Worm (Caenorhabditis elegans): Measurements from ENCODE around the gene col-132.

col-132 gene

DNA sequence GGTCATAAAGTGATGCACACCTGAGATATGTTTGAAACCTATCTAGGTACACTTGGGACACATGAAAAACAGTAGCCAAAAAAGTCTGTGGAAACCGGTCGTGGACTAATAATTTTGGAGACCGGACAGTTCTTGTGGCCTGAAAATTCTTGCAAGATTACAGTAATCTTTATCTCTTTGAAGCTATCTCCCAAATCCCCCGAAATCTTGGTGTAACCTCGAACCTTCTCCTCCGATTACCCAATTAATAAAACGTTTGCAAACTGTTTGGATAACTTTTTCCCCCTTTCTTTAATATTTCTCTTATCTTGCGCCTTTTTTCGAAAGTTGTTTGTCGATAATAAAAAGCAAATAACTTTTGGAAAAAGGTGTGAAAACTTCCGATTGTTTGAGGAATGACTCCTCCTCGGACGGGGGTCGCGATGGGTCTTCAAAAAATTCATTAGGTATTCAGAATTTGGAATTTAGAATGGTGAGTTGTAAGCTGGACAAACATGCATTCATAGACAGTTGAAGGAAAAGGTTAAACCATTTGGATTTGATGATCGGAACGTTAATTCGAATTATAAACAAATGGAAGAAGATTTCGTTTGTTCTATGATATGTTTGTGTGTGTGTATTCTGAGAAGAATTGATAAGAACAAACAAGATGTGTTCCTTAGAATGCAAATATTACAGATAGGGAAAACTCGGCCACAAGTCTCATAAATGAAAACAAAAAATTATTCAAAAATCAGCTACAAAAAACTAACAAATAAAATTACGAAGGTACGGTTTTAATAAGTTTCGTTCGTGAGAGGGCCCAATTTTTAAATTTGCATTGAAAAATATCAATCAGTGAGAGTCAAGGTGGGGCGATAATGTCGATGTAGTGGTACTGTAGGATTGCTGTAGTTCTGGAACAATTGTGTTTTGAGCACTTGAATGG lies 7.8 kb downstream of the col-132 start:
- TF ChIP-seq med-1 (GFP tag; optimal IDR thresholded peaks at IDR 0.05; ENCODE audit: insufficient read depth) (no peak), klf-2 (GFP tag; conservative IDR thresholded peaks at IDR 0.05) (no peak), ztf-29 (GFP tag; IDR thresholded peaks at IDR 0.05) (no peak), tab-1 (GFP tag; IDR thresholded peaks at IDR 0.05) (no peak), ref-1 (GFP tag; conservative IDR thresholded peaks at IDR 0.05) (no peak), T22C8.4 (GFP tag; IDR thresholded peaks at IDR 0.05) (no peak), ztf-23 (GFP tag; IDR thresholded peaks at IDR 0.05) (no peak), flt-1 (GFP tag; IDR thresholded peaks at IDR 0.05) (no peak), cog-1 (tag; optimal IDR thresholded peaks at IDR 0.05) (no peak)

DNA sequence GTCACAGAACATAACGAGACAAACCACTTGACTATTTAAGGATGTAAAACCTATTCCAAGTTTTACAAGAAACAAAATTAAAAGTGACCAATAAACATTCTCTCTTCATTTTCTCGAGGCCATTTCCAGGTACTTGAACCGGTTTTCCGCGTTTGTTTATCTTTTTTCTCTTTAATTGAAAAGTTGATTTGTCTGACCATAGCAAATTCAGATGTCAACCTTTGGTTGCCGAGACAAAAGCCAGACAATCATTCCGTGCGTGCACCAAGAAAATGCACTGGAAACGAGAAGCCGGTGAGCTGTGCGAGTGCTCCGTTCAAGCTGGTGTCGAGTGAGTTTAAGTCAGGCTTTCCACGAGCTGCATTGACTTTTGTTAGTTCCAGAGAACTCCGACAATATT lies 8.8 kb downstream of the col-132 start:
- TF ChIP-seq T22C8.4 (GFP tag; IDR thresholded peaks at IDR 0.05) = no peak
- no peak for TF ChIP-seq cog-1 (tag; optimal IDR thresholded peaks at IDR 0.05)
- no peak for TF ChIP-seq ztf-23 (GFP tag; IDR thresholded peaks at IDR 0.05)
- no peak for TF ChIP-seq flt-1 (GFP tag; IDR thresholded peaks at IDR 0.05)
- no peak for TF ChIP-seq ztf-29 (GFP tag; IDR thresholded peaks at IDR 0.05)
- TF ChIP-seq ref-1 (GFP tag; conservative IDR thresholded peaks at IDR 0.05) = no peak
- no peak for TF ChIP-seq med-1 (GFP tag; optimal IDR thresholded peaks at IDR 0.05; ENCODE audit: insufficient read depth)
- TF ChIP-seq klf-2 (GFP tag; conservative IDR thresholded peaks at IDR 0.05) = no peak

- TF ChIP-seq ref-1 (GFP tag; conservative IDR thresholded peaks at IDR 0.05) (no peak), ztf-23 (GFP tag; IDR thresholded peaks at IDR 0.05) (no peak), med-1 (GFP tag; optimal IDR thresholded peaks at IDR 0.05; ENCODE audit: insufficient read depth) (no peak), T22C8.4 (GFP tag; IDR thresholded peaks at IDR 0.05) (no peak), cog-1 (tag; optimal IDR thresholded peaks at IDR 0.05) (no peak), klf-2 (GFP tag; conservative IDR thresholded peaks at IDR 0.05) (no peak), tab-1 (GFP tag; IDR thresholded peaks at IDR 0.05) (no peak), flt-1 (GFP tag; IDR thresholded peaks at IDR 0.05) (no peak), ztf-29 (GFP tag; IDR thresholded peaks at IDR 0.05) (no peak)
Observed at ce11 chrIV:13080861-13081260, 10.0 kb downstream of the col-132 start.

ce11 chrIV:13080185-13080584 lies 10.7 kb downstream of the col-132 start:
- no peak for TF ChIP-seq klf-2 (GFP tag; conservative IDR thresholded peaks at IDR 0.05)
- no peak for TF ChIP-seq ztf-23 (GFP tag; IDR thresholded peaks at IDR 0.05)
- TF ChIP-seq T22C8.4 (GFP tag; IDR thresholded peaks at IDR 0.05) = no peak
- TF ChIP-seq ztf-29 (GFP tag; IDR thresholded peaks at IDR 0.05) = no peak
- no peak for TF ChIP-seq med-1 (GFP tag; optimal IDR thresholded peaks at IDR 0.05; ENCODE audit: insufficient read depth)
- TF ChIP-seq tab-1 (GFP tag; IDR thresholded peaks at IDR 0.05) = no peak
- TF ChIP-seq flt-1 (GFP tag; IDR thresholded peaks at IDR 0.05) = no peak
- no peak for TF ChIP-seq ref-1 (GFP tag; conservative IDR thresholded peaks at IDR 0.05)

ce11 chrIV:13079119-13079518 lies 11.7 kb downstream of the col-132 start, which contains the start of gene C39E9.8:
Gene C39E9.8, plus strand, starts transcription at chrIV:13079446.
- TF ChIP-seq ztf-23 (GFP tag; IDR thresholded peaks at IDR 0.05) (no peak), cog-1 (tag; optimal IDR thresholded peaks at IDR 0.05) (no peak), T22C8.4 (GFP tag; IDR thresholded peaks at IDR 0.05) (no peak), klf-2 (GFP tag; conservative IDR thresholded peaks at IDR 0.05) (no peak), ztf-29 (GFP tag; IDR thresholded peaks at IDR 0.05) (no peak), tab-1 (GFP tag; IDR thresholded peaks at IDR 0.05) (no peak), ref-1 (GFP tag; conservative IDR thresholded peaks at IDR 0.05) (no peak), flt-1 (GFP tag; IDR thresholded peaks at IDR 0.05) (no peak), med-1 (GFP tag; optimal IDR thresholded peaks at IDR 0.05; ENCODE audit: insufficient read depth) (no peak)

ce11 chrIV:13078342-13078741 lies 12.5 kb downstream of the col-132 start:
- no peak for TF ChIP-seq ztf-29 (GFP tag; IDR thresholded peaks at IDR 0.05)
- TF ChIP-seq T22C8.4 (GFP tag; IDR thresholded peaks at IDR 0.05) = no peak
- no peak for TF ChIP-seq med-1 (GFP tag; optimal IDR thresholded peaks at IDR 0.05; ENCODE audit: insufficient read depth)
- no peak for TF ChIP-seq flt-1 (GFP tag; IDR thresholded peaks at IDR 0.05)
- no peak for TF ChIP-seq ztf-23 (GFP tag; IDR thresholded peaks at IDR 0.05)
- TF ChIP-seq cog-1 (tag; optimal IDR thresholded peaks at IDR 0.05) = no peak
- no peak for TF ChIP-seq tab-1 (GFP tag; IDR thresholded peaks at IDR 0.05)

DNA sequence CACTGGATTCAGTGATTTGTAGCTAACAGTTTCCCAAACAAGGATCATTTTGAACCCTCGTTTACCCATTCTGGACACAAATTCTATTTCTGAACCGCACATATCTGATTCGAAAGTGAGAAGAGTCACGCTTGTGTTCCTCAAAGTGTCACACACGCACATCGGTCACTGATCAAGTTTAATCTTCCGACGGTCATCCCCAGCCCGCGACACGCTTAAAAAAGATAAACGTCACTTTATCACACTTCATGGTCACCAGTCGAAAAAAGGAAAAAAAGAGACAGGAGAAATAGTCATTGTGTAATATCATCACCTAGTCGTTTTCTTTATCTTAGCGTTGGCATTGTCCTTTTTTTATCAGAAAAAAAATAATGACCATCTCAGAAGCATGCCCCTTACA lies 13.2 kb downstream of the col-132 start:
- TF ChIP-seq med-1 (GFP tag; optimal IDR thresholded peaks at IDR 0.05; ENCODE audit: insufficient read depth) = no peak
- TF ChIP-seq T22C8.4 (GFP tag; IDR thresholded peaks at IDR 0.05) = no peak
- TF ChIP-seq ref-1 (GFP tag; conservative IDR thresholded peaks at IDR 0.05) = no peak
- no peak for TF ChIP-seq ztf-23 (GFP tag; IDR thresholded peaks at IDR 0.05)
- no peak for TF ChIP-seq flt-1 (GFP tag; IDR thresholded peaks at IDR 0.05)
- no peak for TF ChIP-seq klf-2 (GFP tag; conservative IDR thresholded peaks at IDR 0.05)
- no peak for TF ChIP-seq ztf-29 (GFP tag; IDR thresholded peaks at IDR 0.05)
- TF ChIP-seq cog-1 (tag; optimal IDR thresholded peaks at IDR 0.05) = no peak
- TF ChIP-seq tab-1 (GFP tag; IDR thresholded peaks at IDR 0.05) = no peak

DNA sequence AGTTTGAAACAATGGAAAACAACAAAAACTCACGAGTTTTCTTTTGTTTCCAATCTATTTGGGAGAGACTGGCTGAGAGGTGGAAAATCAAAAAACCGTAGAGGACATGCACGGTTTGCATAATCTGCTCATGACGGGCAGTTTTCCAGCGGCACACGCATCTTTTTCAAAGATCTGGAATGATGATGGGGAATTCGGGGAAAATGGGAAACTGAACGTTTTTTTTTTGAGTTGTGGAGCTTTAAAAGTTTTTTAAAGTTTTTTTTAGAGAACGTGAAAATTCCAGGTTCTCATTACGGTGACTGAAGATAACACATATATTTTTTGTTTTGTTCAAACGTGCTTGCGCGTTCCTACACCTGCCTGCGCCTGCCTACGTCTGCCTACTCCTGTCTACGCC lies 14.2 kb downstream of the col-132 start, which contains the start of gene C39E9.7:
Gene C39E9.7, minus strand, starts transcription at position 101 of the 400 bp plus-strand sequence.
- TF ChIP-seq flt-1 (GFP tag; IDR thresholded peaks at IDR 0.05) (no peak), med-1 (GFP tag; optimal IDR thresholded peaks at IDR 0.05; ENCODE audit: insufficient read depth) (no peak), ref-1 (GFP tag; conservative IDR thresholded peaks at IDR 0.05) (no peak), ztf-29 (GFP tag; IDR thresholded peaks at IDR 0.05) (no peak), T22C8.4 (GFP tag; IDR thresholded peaks at IDR 0.05) (no peak), klf-2 (GFP tag; conservative IDR thresholded peaks at IDR 0.05) (no peak), cog-1 (tag; optimal IDR thresholded peaks at IDR 0.05) (no peak), tab-1 (GFP tag; IDR thresholded peaks at IDR 0.05) (no peak)

DNA sequence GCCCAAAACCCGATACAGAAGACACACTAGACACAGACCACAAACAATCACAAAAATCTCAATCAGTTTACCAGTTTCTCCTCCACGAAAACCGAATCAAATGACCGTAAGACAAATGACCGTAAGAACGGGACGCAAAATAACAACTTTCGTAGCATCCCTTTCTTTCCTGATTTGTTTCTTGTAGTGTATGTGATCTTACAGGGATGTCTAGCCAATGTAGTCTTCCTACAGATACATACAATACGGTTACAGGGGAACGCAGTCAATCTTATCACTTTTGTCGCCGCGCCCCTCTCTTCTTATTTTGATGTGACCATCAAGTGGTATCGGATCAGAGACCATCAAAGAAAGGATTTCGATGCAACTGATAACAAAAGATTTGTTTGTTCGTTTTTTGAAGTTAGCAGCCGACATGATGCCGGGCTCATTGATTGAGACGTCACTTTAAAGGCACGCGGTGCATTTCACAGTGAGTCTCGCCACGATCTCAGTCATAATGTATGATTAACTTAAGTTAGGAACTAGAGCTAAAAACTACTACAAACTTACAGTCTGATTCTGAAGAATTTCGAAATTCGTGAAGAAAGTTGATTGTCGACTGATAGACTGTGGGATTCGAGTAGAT lies 15.1 kb downstream of the col-132 start:
- TF ChIP-seq med-1 (GFP tag; optimal IDR thresholded peaks at IDR 0.05; ENCODE audit: insufficient read depth) (no peak), ztf-23 (GFP tag; IDR thresholded peaks at IDR 0.05) (no peak), klf-2 (GFP tag; conservative IDR thresholded peaks at IDR 0.05) (no peak), tab-1 (GFP tag; IDR thresholded peaks at IDR 0.05) (no peak), flt-1 (GFP tag; IDR thresholded peaks at IDR 0.05) (no peak), cog-1 (tag; optimal IDR thresholded peaks at IDR 0.05) (no peak), T22C8.4 (GFP tag; IDR thresholded peaks at IDR 0.05) (no peak), ztf-29 (GFP tag; IDR thresholded peaks at IDR 0.05) (no peak), ref-1 (GFP tag; conservative IDR thresholded peaks at IDR 0.05) (no peak)
